Worm (Caenorhabditis elegans): ENCODE data around the gene Y67H2A.10.

Gene Y67H2A.10

ce11 chrIV:13252211-13252610 lies 37.1 kb downstream of the Y67H2A.10 start, which contains the start of gene ttr-51:
ttr-51 (minus strand) TSS chrIV:13252311.
- TF ChIP-seq dao-5 (tag; optimal IDR thresholded peaks at IDR 0.05) (no peak), him-1 (tag; optimal IDR thresholded peaks at IDR 0.05) (no peak), W03F9.2 (tag; optimal IDR thresholded peaks at IDR 0.05) (no peak)

- TF ChIP-seq him-1 (tag; optimal IDR thresholded peaks at IDR 0.05) (no peak), dao-5 (tag; optimal IDR thresholded peaks at IDR 0.05) (no peak), W03F9.2 (tag; optimal IDR thresholded peaks at IDR 0.05) (no peak)
These were observed 39.1 kb downstream of the Y67H2A.10 start for ce11 chrIV:13250243-13250642.

- TF ChIP-seq him-1 (tag; optimal IDR thresholded peaks at IDR 0.05) (no peak), dao-5 (tag; optimal IDR thresholded peaks at IDR 0.05) (no peak), W03F9.2 (tag; optimal IDR thresholded peaks at IDR 0.05) (no peak)
These were observed 41.5 kb downstream of the Y67H2A.10 start for ce11 chrIV:13247780-13248179.

- TF ChIP-seq dao-5 (tag; optimal IDR thresholded peaks at IDR 0.05) (no peak), W03F9.2 (tag; optimal IDR thresholded peaks at IDR 0.05) (no peak), him-1 (tag; optimal IDR thresholded peaks at IDR 0.05) (no peak)
These were observed 42.3 kb downstream of the Y67H2A.10 start, which contains the start of gene JC8.7 for ce11 chrIV:13246961-13247360. JC8.7 (plus strand) TSS chrIV:13247261.

ce11 chrIV:13244024-13244423 lies 45.3 kb downstream of the Y67H2A.10 start, which contains the start of gene cox-11:
cox-11 (plus strand) TSS chrIV:13244324.
- TF ChIP-seq W03F9.2 (tag; optimal IDR thresholded peaks at IDR 0.05) = no peak
- no peak for TF ChIP-seq him-1 (tag; optimal IDR thresholded peaks at IDR 0.05)
- no peak for TF ChIP-seq dao-5 (tag; optimal IDR thresholded peaks at IDR 0.05)

ce11 chrIV:13243375-13243774 lies 45.9 kb downstream of the Y67H2A.10 start, which contains the start of gene JC8.4:
JC8.4 (plus strand) TSS chrIV:13243675.
- TF ChIP-seq him-1 (tag; optimal IDR thresholded peaks at IDR 0.05) (no peak), dao-5 (tag; optimal IDR thresholded peaks at IDR 0.05) (no peak), W03F9.2 (tag; optimal IDR thresholded peaks at IDR 0.05) (no peak)

- TF ChIP-seq dao-5 (tag; optimal IDR thresholded peaks at IDR 0.05) (no peak), him-1 (tag; optimal IDR thresholded peaks at IDR 0.05) (no peak), W03F9.2 (tag; optimal IDR thresholded peaks at IDR 0.05) (no peak)
These were observed 48.0 kb downstream of the Y67H2A.10 start for ce11 chrIV:13241340-13241739.

- TF ChIP-seq dao-5 (tag; optimal IDR thresholded peaks at IDR 0.05) (no peak), him-1 (tag; optimal IDR thresholded peaks at IDR 0.05) (no peak), W03F9.2 (tag; optimal IDR thresholded peaks at IDR 0.05) (no peak)
These were observed 48.5 kb downstream of the Y67H2A.10 start, which contains the start of gene lin-54 for ce11 chrIV:13240842-13241143. lin-54 (plus strand) TSS chrIV:13241044.

- TF ChIP-seq him-1 (tag; optimal IDR thresholded peaks at IDR 0.05) (peak; percentile 92), dao-5 (tag; optimal IDR thresholded peaks at IDR 0.05) (no peak), W03F9.2 (tag; optimal IDR thresholded peaks at IDR 0.05) (peak; percentile 98)
These were observed 49.0 kb downstream of the Y67H2A.10 start, which contains the start of gene rpl-12 for ce11 chrIV:13240078-13240841. rpl-12 (minus strand) TSS chrIV:13240651.

- TF ChIP-seq W03F9.2 (tag; optimal IDR thresholded peaks at IDR 0.05) (peak; percentile 36), dao-5 (tag; optimal IDR thresholded peaks at IDR 0.05) (no peak)
These were observed 50.1 kb downstream of the Y67H2A.10 start, which contains the start of gene tag-115 for ce11 chrIV:13238943-13239861. tag-115 (minus strand) TSS chrIV:13239414.

- TF ChIP-seq dao-5 (tag; optimal IDR thresholded peaks at IDR 0.05) (no peak), him-1 (tag; optimal IDR thresholded peaks at IDR 0.05) (no peak), W03F9.2 (tag; optimal IDR thresholded peaks at IDR 0.05) (no peak)
These were observed 52.8 kb downstream of the Y67H2A.10 start, which contains the start of gene pwp-1 for ce11 chrIV:13236485-13236884. pwp-1 (minus strand) TSS chrIV:13236585.
